Worm (Caenorhabditis elegans): Measurements from ENCODE around the gene clk-1.

Gene clk-1

DNA sequence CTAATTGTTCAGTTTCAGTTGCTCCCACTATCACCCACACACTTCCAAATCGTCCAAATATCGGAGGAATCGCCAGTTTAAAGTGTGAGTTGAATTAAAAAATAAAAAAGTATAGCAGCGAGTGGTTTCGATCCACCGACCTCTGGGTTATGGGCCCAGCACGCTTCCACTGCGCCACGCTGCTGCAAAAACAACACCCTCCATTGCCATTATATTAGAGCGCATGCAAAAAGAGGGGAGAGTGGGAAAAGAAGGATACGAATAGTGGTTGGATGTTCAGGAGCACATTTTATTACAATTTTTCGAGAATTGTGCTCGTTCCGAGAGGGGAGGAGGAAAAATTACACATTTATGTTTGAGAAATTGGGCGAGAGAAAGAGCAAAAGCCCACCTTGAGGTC is 17.2 kb downstream of the clk-1 start (continued):
- TF ChIP-seq nhr-12 (tag; optimal IDR thresholded peaks at IDR 0.05) (no peak), ztf-4 (tag; optimal IDR thresholded peaks at IDR 0.05) (peak; percentile 56), sem-4 (tag; optimal IDR thresholded peaks at IDR 0.05) (peak; percentile 34), skn-1 (tag; optimal IDR thresholded peaks at IDR 0.05) (no peak), unc-39 (tag; optimal IDR thresholded peaks at IDR 0.05) (no peak), fos-1 (tag; optimal IDR thresholded peaks at IDR 0.05) (peak; percentile 26), nhr-129 (tag; optimal IDR thresholded peaks at IDR 0.05) (peak; percentile 78), lin-39 (tag; optimal IDR thresholded peaks at IDR 0.05) (no peak), dmd-4 (tag; optimal IDR thresholded peaks at IDR 0.05) (no peak), nhr-6 (tag; optimal IDR thresholded peaks at IDR 0.05) (peak; percentile 9), R02D3.7 (tag; optimal IDR thresholded peaks at IDR 0.05) (no peak), gmeb-1 (tag; optimal IDR thresholded peaks at IDR 0.05) (peak; percentile 36), F13H6.1 (tag; optimal IDR thresholded peaks at IDR 0.05) (peak; percentile 72), nhr-23 (tag; optimal IDR thresholded peaks at IDR 0.05) (no peak), egl-27 (tag; optimal IDR thresholded peaks at IDR 0.05) (no peak), lsy-2 (tag; optimal IDR thresholded peaks at IDR 0.05) (peak; percentile 44 to 54), alr-1 (tag; optimal IDR thresholded peaks at IDR 0.05) (no peak), crh-2 (tag; optimal IDR thresholded peaks at IDR 0.05) (peak; percentile 28)

- TF ChIP-seq unc-39 (tag; optimal IDR thresholded peaks at IDR 0.05) = no peak
- TF ChIP-seq sma-3 (GFP tag; optimal IDR thresholded peaks at IDR 0.05) = no peak
- TF ChIP-seq C34F6.9 (tag; optimal IDR thresholded peaks at IDR 0.05) = no peak
Measured at ce11 chrIII:5301786-5302268, 24.1 kb downstream of the clk-1 start, which contains the start of the genes T15B12.2 and F52C9.5. TSS of gene T15B12.2 (minus strand) at chrIII:5301886. TSS of gene F52C9.5 (plus strand) at chrIII:5302218.

ce11 chrIII:5304044-5304443 is 26.4 kb downstream of the clk-1 start:
- TF ChIP-seq ZK546.5 (tag; optimal IDR thresholded peaks at IDR 0.05) (no peak), nhr-129 (tag; optimal IDR thresholded peaks at IDR 0.05) (no peak), ztf-11 (tag; optimal IDR thresholded peaks at IDR 0.05) (no peak), egl-27 (tag; optimal IDR thresholded peaks at IDR 0.05) (no peak), C34F6.9 (tag; optimal IDR thresholded peaks at IDR 0.05) (no peak), nhr-25 (tag; optimal IDR thresholded peaks at IDR 0.05) (no peak), lsy-2 (tag; optimal IDR thresholded peaks at IDR 0.05) (no peak), zag-1 (tag; optimal IDR thresholded peaks at IDR 0.05) (no peak), alr-1 (tag; optimal IDR thresholded peaks at IDR 0.05) (no peak), ceh-82 (tag; optimal IDR thresholded peaks at IDR 0.05) (no peak), R02D3.7 (tag; optimal IDR thresholded peaks at IDR 0.05) (no peak), lin-11 (tag; optimal IDR thresholded peaks at IDR 0.05) (no peak), elt-1 (tag; optimal IDR thresholded peaks at IDR 0.05) (no peak), Y55F3AM.14 (GFP tag; optimal IDR thresholded peaks at IDR 0.05) (no peak)

DNA sequence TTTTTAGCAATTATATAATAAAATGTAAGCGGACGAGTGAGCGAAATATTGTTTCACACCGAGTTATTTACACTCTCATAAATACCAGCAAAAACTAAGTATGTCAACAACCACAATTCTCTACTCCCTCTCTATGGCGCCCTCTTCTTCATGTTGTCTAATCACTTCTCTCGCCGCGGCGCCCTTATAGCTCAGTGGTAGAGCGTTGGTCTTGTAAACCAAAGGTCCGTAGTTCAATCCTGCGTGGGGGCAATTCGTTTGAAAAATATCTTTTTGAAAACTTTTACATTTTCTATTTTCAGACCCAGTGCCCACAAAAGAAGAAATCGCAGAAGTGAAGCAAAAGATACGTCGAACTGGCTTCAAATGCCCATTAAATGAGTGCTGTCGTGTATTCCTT is 28.0 kb downstream of the clk-1 start:
- no peak for TF ChIP-seq nhr-77 (tag; optimal IDR thresholded peaks at IDR 0.05)
- no peak for TF ChIP-seq mbf-1 (tag; optimal IDR thresholded peaks at IDR 0.05)
- TF ChIP-seq C34F6.9 (tag; optimal IDR thresholded peaks at IDR 0.05) = peak; percentile 33
- TF ChIP-seq Y55F3AM.14 (GFP tag; optimal IDR thresholded peaks at IDR 0.05) = peak; percentile 63
- peak; percentile 70 for TF ChIP-seq sma-9 (GFP tag; optimal IDR thresholded peaks at IDR 0.05)
- TF ChIP-seq sma-9 (tag; optimal IDR thresholded peaks at IDR 0.05) = no peak
- TF ChIP-seq lin-11 (tag; optimal IDR thresholded peaks at IDR 0.05) = no peak
- no peak for TF ChIP-seq nhr-23 (tag; optimal IDR thresholded peaks at IDR 0.05)
- TF ChIP-seq zag-1 (tag; optimal IDR thresholded peaks at IDR 0.05) = no peak
- TF ChIP-seq ztf-4 (tag; optimal IDR thresholded peaks at IDR 0.05) = peak; percentile 6
- no peak for TF ChIP-seq ZK546.5 (tag; optimal IDR thresholded peaks at IDR 0.05)
- TF ChIP-seq lin-39 (tag; optimal IDR thresholded peaks at IDR 0.05) = no peak
- TF ChIP-seq ztf-11 (tag; optimal IDR thresholded peaks at IDR 0.05) = no peak
- no peak for TF ChIP-seq unc-62 (GFP tag; optimal IDR thresholded peaks at IDR 0.05)
- no peak for TF ChIP-seq blmp-1 (tag; optimal IDR thresholded peaks at IDR 0.05; ENCODE audit: insufficient read depth)
- TF ChIP-seq skn-1 (tag; optimal IDR thresholded peaks at IDR 0.05) = no peak
- TF ChIP-seq crh-2 (tag; optimal IDR thresholded peaks at IDR 0.05) = peak; percentile 42
- TF ChIP-seq nhr-237 (tag; optimal IDR thresholded peaks at IDR 0.05) = no peak
- TF ChIP-seq lsy-2 (tag; optimal IDR thresholded peaks at IDR 0.05) = peak; percentile 44 to 58
- peak; percentile 7 for TF ChIP-seq nhr-21 (tag; optimal IDR thresholded peaks at IDR 0.05)
- TF ChIP-seq lin-13 (GFP tag; optimal IDR thresholded peaks at IDR 0.05) = peak; percentile 46
- TF ChIP-seq nhr-129 (tag; optimal IDR thresholded peaks at IDR 0.05) = peak; percentile 69
- peak; percentile 40 for TF ChIP-seq sma-3 (GFP tag; optimal IDR thresholded peaks at IDR 0.05)
- TF ChIP-seq fos-1 (tag; optimal IDR thresholded peaks at IDR 0.05) = peak; percentile 49
- TF ChIP-seq nhr-25 (tag; optimal IDR thresholded peaks at IDR 0.05) = no peak
- TF ChIP-seq mdl-1 (tag; optimal IDR thresholded peaks at IDR 0.05) = no peak
- TF ChIP-seq gmeb-1 (tag; optimal IDR thresholded peaks at IDR 0.05) = peak; percentile 52
- no peak for TF ChIP-seq nhr-6 (tag; optimal IDR thresholded peaks at IDR 0.05)
- no peak for TF ChIP-seq nhr-12 (tag; optimal IDR thresholded peaks at IDR 0.05)
- TF ChIP-seq unc-55 (GFP tag; optimal IDR thresholded peaks at IDR 0.05) = peak; percentile 38
- TF ChIP-seq egl-27 (tag; optimal IDR thresholded peaks at IDR 0.05) = peak; percentile 29
- TF ChIP-seq R02D3.7 (tag; optimal IDR thresholded peaks at IDR 0.05) = no peak
- no peak for TF ChIP-seq ama-1 (optimal IDR thresholded peaks at IDR 0.05)
- no peak for TF ChIP-seq unc-39 (tag; optimal IDR thresholded peaks at IDR 0.05)
- TF ChIP-seq snpc-4 (tag; optimal IDR thresholded peaks at IDR 0.05) = no peak
- no peak for TF ChIP-seq ceh-82 (tag; optimal IDR thresholded peaks at IDR 0.05)
- TF ChIP-seq alr-1 (tag; optimal IDR thresholded peaks at IDR 0.05) = no peak
